Worm (Caenorhabditis elegans): ENCODE measurements around the gene sdz-10.

Gene sdz-10

ce11 chrII:2791693-2792092 is 19.6 kb upstream of the sdz-10 start:
- TF ChIP-seq him-1 (tag; optimal IDR thresholded peaks at IDR 0.05) (no peak), W03F9.2 (tag; optimal IDR thresholded peaks at IDR 0.05) (no peak), dao-5 (tag; optimal IDR thresholded peaks at IDR 0.05) (no peak)

- TF ChIP-seq W03F9.2 (tag; optimal IDR thresholded peaks at IDR 0.05) = no peak
- TF ChIP-seq dao-5 (tag; optimal IDR thresholded peaks at IDR 0.05) = no peak
- no peak for TF ChIP-seq him-1 (tag; optimal IDR thresholded peaks at IDR 0.05)
These were observed 15.8 kb upstream of the sdz-10 start for ce11 chrII:2787849-2788248.

- no peak for TF ChIP-seq W03F9.2 (tag; optimal IDR thresholded peaks at IDR 0.05)
- TF ChIP-seq dao-5 (tag; optimal IDR thresholded peaks at IDR 0.05) = no peak
- no peak for TF ChIP-seq him-1 (tag; optimal IDR thresholded peaks at IDR 0.05)
These were observed 15.0 kb upstream of the sdz-10 start, which contains the start of the genes F08D12.12 and srpa-72 for ce11 chrII:2787031-2787512. F08D12.12 (minus strand) TSS chrII:2787081. srpa-72 (plus strand) TSS chrII:2787481.

- TF ChIP-seq W03F9.2 (tag; optimal IDR thresholded peaks at IDR 0.05) = no peak
- TF ChIP-seq dao-5 (tag; optimal IDR thresholded peaks at IDR 0.05) = no peak
- TF ChIP-seq him-1 (tag; optimal IDR thresholded peaks at IDR 0.05) = no peak
These were observed 13.7 kb upstream of the sdz-10 start for ce11 chrII:2785787-2786186.

- no peak for TF ChIP-seq dao-5 (tag; optimal IDR thresholded peaks at IDR 0.05)
These were observed 11.3 kb upstream of the sdz-10 start for ce11 chrII:2783380-2783779.

ce11 chrII:2781355-2781754 is 9.3 kb upstream of the sdz-10 start, which contains the start of gene F08D12.2:
F08D12.2 (plus strand) TSS chrII:2781655.
- TF ChIP-seq dao-5 (tag; optimal IDR thresholded peaks at IDR 0.05) (no peak), W03F9.2 (tag; optimal IDR thresholded peaks at IDR 0.05) (no peak), him-1 (tag; optimal IDR thresholded peaks at IDR 0.05) (no peak)

ce11 chrII:2780804-2781203 is 8.7 kb upstream of the sdz-10 start:
- TF ChIP-seq him-1 (tag; optimal IDR thresholded peaks at IDR 0.05) (no peak), dao-5 (tag; optimal IDR thresholded peaks at IDR 0.05) (no peak), W03F9.2 (tag; optimal IDR thresholded peaks at IDR 0.05) (no peak)

- TF ChIP-seq W03F9.2 (tag; optimal IDR thresholded peaks at IDR 0.05) (no peak), him-1 (tag; optimal IDR thresholded peaks at IDR 0.05) (no peak), dao-5 (tag; optimal IDR thresholded peaks at IDR 0.05) (no peak)
These were observed 7.2 kb upstream of the sdz-10 start, which contains the start of gene F08D12.3 for ce11 chrII:2779253-2779652. F08D12.3 (plus strand) TSS chrII:2779553.

- no peak for TF ChIP-seq him-1 (tag; optimal IDR thresholded peaks at IDR 0.05)
These were observed 5.8 kb upstream of the sdz-10 start, which contains the start of gene F08D12.4 for ce11 chrII:2777846-2778245. F08D12.4 (plus strand) TSS chrII:2778146.

- TF ChIP-seq dao-5 (tag; optimal IDR thresholded peaks at IDR 0.05) = no peak
- TF ChIP-seq him-1 (tag; optimal IDR thresholded peaks at IDR 0.05) = no peak
- no peak for TF ChIP-seq W03F9.2 (tag; optimal IDR thresholded peaks at IDR 0.05)
These were observed 2.8 kb upstream of the sdz-10 start, which contains the start of gene fbxb-111 for ce11 chrII:2774904-2775303. fbxb-111 (minus strand) TSS chrII:2775004.

- TF ChIP-seq W03F9.2 (tag; optimal IDR thresholded peaks at IDR 0.05) = no peak
- TF ChIP-seq him-1 (tag; optimal IDR thresholded peaks at IDR 0.05) = no peak
- TF ChIP-seq dao-5 (tag; optimal IDR thresholded peaks at IDR 0.05) = no peak
These were observed 1.5 kb upstream of the sdz-10 start, which contains the start of gene sdz-9 for ce11 chrII:2773534-2773933. sdz-9 (minus strand) TSS chrII:2773634.

ce11 chrII:2770788-2771187 is 1.3 kb downstream of the sdz-10 start, which contains the start of gene fbxb-105:
fbxb-105 (minus strand) TSS chrII:2770888.
- TF ChIP-seq dao-5 (tag; optimal IDR thresholded peaks at IDR 0.05) = no peak
- no peak for TF ChIP-seq him-1 (tag; optimal IDR thresholded peaks at IDR 0.05)
- no peak for TF ChIP-seq W03F9.2 (tag; optimal IDR thresholded peaks at IDR 0.05)

ce11 chrII:2769021-2769420 is 3.0 kb downstream of the sdz-10 start, which contains the start of gene F08D12.7:
F08D12.7 (minus strand) TSS chrII:2769121.
- TF ChIP-seq dao-5 (tag; optimal IDR thresholded peaks at IDR 0.05) = no peak

ce11 chrII:2766331-2766730 is 5.7 kb downstream of the sdz-10 start, which contains the start of gene F08D12.15:
F08D12.15 (plus strand) TSS chrII:2766631.
- no peak for TF ChIP-seq him-1 (tag; optimal IDR thresholded peaks at IDR 0.05)
- TF ChIP-seq dao-5 (tag; optimal IDR thresholded peaks at IDR 0.05) = no peak
- no peak for TF ChIP-seq W03F9.2 (tag; optimal IDR thresholded peaks at IDR 0.05)

ce11 chrII:2764664-2765063 is 7.4 kb downstream of the sdz-10 start, which contains the start of gene fbxb-108:
fbxb-108 (plus strand) TSS chrII:2764964.
- no peak for TF ChIP-seq W03F9.2 (tag; optimal IDR thresholded peaks at IDR 0.05)
- no peak for TF ChIP-seq dao-5 (tag; optimal IDR thresholded peaks at IDR 0.05)
- TF ChIP-seq him-1 (tag; optimal IDR thresholded peaks at IDR 0.05) = no peak

Measured in whole organism, L4/young adult.